Worm (Caenorhabditis elegans): ENCODE results near the gene C18A3.7.
"Not testable (repeated sequence)": the region's sequence is repeated elsewhere in the genome, so short reads cannot be mapped to it uniquely, and the experiment has no call there.

DNA sequence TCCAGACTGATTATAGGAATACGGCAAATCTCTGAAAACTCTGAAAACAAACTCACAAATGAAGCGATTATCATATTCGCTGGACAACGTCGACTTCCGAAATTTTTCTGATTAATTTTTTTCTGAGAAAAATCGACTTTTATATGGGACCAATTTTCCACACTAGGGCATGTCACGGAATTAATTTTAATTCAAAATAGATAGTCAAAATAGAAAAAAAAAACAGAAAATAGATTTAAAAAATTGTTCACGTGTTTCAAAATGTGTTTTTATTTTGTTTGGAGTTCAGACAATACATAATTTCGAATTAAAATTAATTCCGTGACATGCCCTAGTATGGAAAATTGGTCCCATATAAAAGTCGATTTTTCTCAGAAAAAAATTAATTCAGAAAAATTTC lies 27.4 kb upstream of the C18A3.7 start, which contains the start of the genes F10C1.3 and F10C1.23:
- not testable (repeated sequence) for TF ChIP-seq eyg-1, elt-4, ceh-30, npax-4, nfya-1, ceh-9 (tag; optimal IDR thresholded peaks at IDR 0.05)
